Worm (Caenorhabditis elegans): Measurements from ENCODE around the gene dpy-31.

DNA sequence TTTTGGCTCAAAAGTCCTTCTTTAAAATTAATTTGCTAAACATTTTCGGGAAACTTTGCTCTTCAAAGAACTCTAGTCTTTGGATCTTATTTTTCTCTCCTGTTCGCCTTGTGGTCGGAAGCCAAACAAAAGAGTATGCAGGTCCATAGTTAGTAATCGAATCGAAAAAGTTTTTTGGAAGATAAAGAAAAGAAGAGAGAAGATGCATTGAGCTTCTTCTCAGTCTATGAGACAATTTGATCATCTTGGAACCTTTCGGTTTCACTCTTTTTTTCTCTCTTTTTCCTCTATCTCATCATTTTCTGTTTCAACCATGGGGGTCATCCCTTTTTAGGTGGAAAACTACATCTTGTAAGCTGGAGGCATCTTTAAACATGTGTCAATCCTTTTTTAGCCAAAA lies 51.7 kb downstream of the dpy-31 start:
- TF ChIP-seq him-1 (tag; optimal IDR thresholded peaks at IDR 0.05) (no peak), dao-5 (tag; optimal IDR thresholded peaks at IDR 0.05) (no peak), W03F9.2 (tag; optimal IDR thresholded peaks at IDR 0.05) (no peak)

Measured in whole organism, L4/young adult.